Fruit fly (Drosophila melanogaster) whole organism, embryonic: ENCODE measurements around the gene CSN5.

ENCODE experiments used
- Aef1 ChIP-seq: fragments of 200-800 bp; sonication (Bioruptor generic); IDR thresholded peaks from 3 replicates; pipeline ENCODE4 v1.3.6; 2022; ENCODE audit warnings: missing biosample characterization, missing genetic modification characterization
- Awh ChIP-seq: fragments of 200-800 bp; sonication (Bioruptor generic); IDR thresholded peaks from 2 replicates; pipeline ENCODE4, ENCODE4 v1.3.6; 2022; ENCODE audit warnings: missing biosample characterization, missing genetic modification characterization
- B-H1 ChIP-seq: fragments of 200-800 bp; sonication (Bioruptor generic); IDR thresholded peaks from 3 replicates; pipeline ENCODE4 v1.3.6; 2022; ENCODE audit warnings: missing biosample characterization, missing genetic modification characterization
- CG10321 ChIP-seq: fragments of 200-800 bp; sonication (Bioruptor generic); IDR thresholded peaks from 2 replicates; pipeline ENCODE4 v1.3.6; 2022; ENCODE audit warnings: missing biosample characterization, missing genetic modification characterization
- CG10979 ChIP-seq: fragments of 200-800 bp; sonication (Bioruptor generic); optimal IDR thresholded peaks from 2 replicates; lab custom pipeline; 2018; ENCODE audit warnings: missing biosample characterization, mild to moderate bottlenecking, missing genetic modification characterization, moderate library complexity
- CG12236 ChIP-seq: fragments of 200-800 bp; sonication (Bioruptor generic); optimal IDR thresholded peaks from 2 replicates; lab custom pipeline; 2016; ENCODE audit warnings: missing biosample characterization, missing genetic modification characterization
- CG17328 ChIP-seq: fragments of 200-800 bp; sonication (Bioruptor generic); IDR thresholded peaks from 2 replicates; pipeline ENCODE4 v1.3.6; 2022; ENCODE audit warnings: missing biosample characterization, missing genetic modification characterization
- CG3163 ChIP-seq: fragments of 200-800 bp; sonication (Bioruptor generic); optimal IDR thresholded peaks from 3 replicates; lab custom pipeline; 2016; ENCODE audit warnings: missing biosample characterization, missing genetic modification characterization
- CG32772 ChIP-seq: fragments of 200-800 bp; sonication (Bioruptor generic); IDR thresholded peaks from 2 replicates; pipeline ENCODE4 v1.3.6; 2022; ENCODE audit warnings: missing biosample characterization, missing genetic modification characterization
- CG3838 ChIP-seq: fragments of 200-800 bp; sonication (Bioruptor generic); optimal IDR thresholded peaks from 3 replicates; lab custom pipeline; 2016; ENCODE audit warnings: missing biosample characterization, missing genetic modification characterization
- CG43689 ChIP-seq: fragments of 200-800 bp; sonication (Bioruptor generic); IDR thresholded peaks from 2 replicates; pipeline ENCODE4 v1.3.6; 2022; ENCODE audit warnings: missing biosample characterization, missing genetic modification characterization
- CG4617 ChIP-seq: fragments of 200-800 bp; sonication (Bioruptor generic); optimal IDR thresholded peaks from 3 replicates; lab custom pipeline; 2016; ENCODE audit warnings: missing biosample characterization, missing genetic modification characterization, borderline replicate concordance
- CG4707 ChIP-seq: fragments of 200-800 bp; sonication (Bioruptor generic); optimal IDR thresholded peaks from 2 replicates; lab custom pipeline; 2018; ENCODE audit warnings: missing biosample characterization, mild to moderate bottlenecking, missing genetic modification characterization, moderate library complexity
- CG4820 ChIP-seq: fragments of 200-800 bp; sonication (Bioruptor generic); optimal IDR thresholded peaks from 3 replicates; lab custom pipeline; 2016; ENCODE audit warnings: missing biosample characterization, missing genetic modification characterization
- CG5953 ChIP-seq: fragments of 200-800 bp; sonication (Bioruptor generic); IDR thresholded peaks from 2 replicates; pipeline ENCODE4 v1.3.6; 2022; ENCODE audit warnings: missing biosample characterization, missing genetic modification characterization
- CG6272 ChIP-seq: fragments of 200-800 bp; sonication (Bioruptor generic); IDR thresholded peaks from 2 replicates; pipeline ENCODE4 v1.3.6; 2022; ENCODE audit warnings: missing biosample characterization, missing genetic modification characterization
- CG6854 ChIP-seq: fragments of 200-800 bp; sonication (Bioruptor generic); optimal IDR thresholded peaks from 3 replicates; lab custom pipeline; 2017; ENCODE audit warnings: missing biosample characterization, mild to moderate bottlenecking, missing genetic modification characterization
- CG8281 ChIP-seq: fragments of 200-800 bp; sonication (Bioruptor generic); optimal IDR thresholded peaks from 2 replicates; lab custom pipeline; 2018; ENCODE audit warnings: missing biosample characterization, mild to moderate bottlenecking, missing genetic modification characterization, moderate library complexity
- CG8290 ChIP-seq, 3 experiments: fragments of 200-800 bp; sonication (Bioruptor generic); optimal IDR thresholded peaks; 2 replicates each; lab custom pipeline; 2016 to 2019; ENCODE audit warnings: missing biosample characterization in 3 of 3, missing genetic modification characterization in 3 of 3, mild to moderate bottlenecking in 2 of 3, moderate library complexity in 1 of 3
- CG9876 ChIP-seq: fragments of 200-800 bp; sonication (Bioruptor generic); optimal IDR thresholded peaks from 2 replicates; lab custom pipeline; 2016; ENCODE audit warnings: missing biosample characterization, missing genetic modification characterization
- CTCF ChIP-seq: fragments of 200-800 bp; sonication (Bioruptor generic); optimal IDR thresholded peaks from 2 replicates; lab custom pipeline; 2017; ENCODE audit warnings: missing biosample characterization, mild to moderate bottlenecking, missing genetic modification characterization, moderate library complexity
- Camta ChIP-seq: fragments of 200-800 bp; sonication (Bioruptor generic); optimal IDR thresholded peaks from 2 replicates; lab custom pipeline; 2016; ENCODE audit warnings: missing biosample characterization, missing genetic modification characterization
- CoRest ChIP-seq: fragments of 200-800 bp; sonication (Bioruptor generic); optimal IDR thresholded peaks from 3 replicates; lab custom pipeline; 2018; ENCODE audit warnings: missing biosample characterization, mild to moderate bottlenecking, missing genetic modification characterization, moderate library complexity
- Dbx ChIP-seq: fragments of 200-800 bp; sonication (Bioruptor generic); IDR thresholded peaks from 3 replicates; pipeline ENCODE4 v1.3.6; 2022; ENCODE audit warnings: missing biosample characterization, missing genetic modification characterization
- Dip3 ChIP-seq: fragments of 200-800 bp; sonication (Bioruptor generic); optimal IDR thresholded peaks from 3 replicates; lab custom pipeline; 2016; ENCODE audit warnings: missing biosample characterization, missing genetic modification characterization
- E2f1 ChIP-seq: fragments of 200-800 bp; sonication (Bioruptor generic); IDR thresholded peaks from 2 replicates; pipeline ENCODE4 v1.3.6; 2022; ENCODE audit warnings: missing biosample characterization, missing genetic modification characterization
- Ets97D ChIP-seq: fragments of 200-800 bp; sonication (Bioruptor generic); optimal IDR thresholded peaks from 3 replicates; lab custom pipeline; 2016; ENCODE audit warnings: missing biosample characterization, missing genetic modification characterization
- HLH3B ChIP-seq: fragments of 200-800 bp; sonication (Bioruptor generic); IDR thresholded peaks from 2 replicates; pipeline ENCODE4 v1.3.6; 2022; ENCODE audit warnings: missing biosample characterization, missing genetic modification characterization
- Hand ChIP-seq: fragments of 200-800 bp; sonication (Bioruptor generic); optimal IDR thresholded peaks from 2 replicates; lab custom pipeline; 2017; ENCODE audit warnings: mild to moderate bottlenecking, missing biosample characterization, missing genetic modification reagents, missing genetic modification characterization
- Lpt ChIP-seq: fragments of >200 bp; optimal IDR thresholded peaks from 2 replicates; lab custom pipeline; 2018; ENCODE audit warnings: missing biosample characterization, missing genetic modification characterization
- Mrtf ChIP-seq: fragments of 200-800 bp; sonication (Bioruptor generic); IDR thresholded peaks from 3 replicates; pipeline ENCODE4 v1.3.6; 2022; ENCODE audit warnings: missing biosample characterization, missing genetic modification characterization
- Opbp ChIP-seq: fragments of 200-800 bp; sonication (Bioruptor generic); IDR thresholded peaks from 3 replicates; pipeline ENCODE4 v1.3.6; 2022; ENCODE audit warnings: missing biosample characterization, missing genetic modification characterization; ENCODE audit not compliant: partially characterized antibody
- Trl ChIP-seq, 3 experiments: fragments of >200 bp in 2 of 3; fragments of 200-800 bp in 1 of 3; sonication (Bioruptor generic) in 1 of 3; optimal IDR thresholded peaks; 2 replicates in 1 of 3; 3 replicates in 2 of 3; lab custom pipeline; 2016 to 2017; ENCODE audit warnings: missing biosample characterization in 1 of 3, missing genetic modification characterization in 1 of 3
- az2 ChIP-seq: fragments of 200-800 bp; sonication (Bioruptor generic); optimal IDR thresholded peaks from 3 replicates; lab custom pipeline; 2016; ENCODE audit warnings: missing biosample characterization, missing genetic modification characterization
- btn ChIP-seq: fragments of 200-800 bp; sonication (Bioruptor generic); optimal IDR thresholded peaks from 2 replicates; lab custom pipeline; 2016; ENCODE audit warnings: missing biosample characterization, missing genetic modification characterization
- cato ChIP-seq: fragments of 200-800 bp; sonication (Bioruptor generic); optimal IDR thresholded peaks from 2 replicates; lab custom pipeline; 2016; ENCODE audit warnings: missing biosample characterization, missing genetic modification characterization, borderline replicate concordance
- cg ChIP-seq: fragments of 200-800 bp; sonication (Bioruptor generic); optimal IDR thresholded peaks from 3 replicates; lab custom pipeline; 2019; ENCODE audit warnings: missing biosample characterization, mild to moderate bottlenecking, missing genetic modification characterization, moderate library complexity
- chif ChIP-seq, 2 experiments: fragments of 200-800 bp; sonication (Bioruptor generic); optimal IDR thresholded peaks; 3 replicates each; lab custom pipeline; 2016; ENCODE audit warnings: missing biosample characterization in 2 of 2, missing genetic modification characterization in 2 of 2
- cwo ChIP-seq: fragments of 200-800 bp; sonication (Bioruptor generic); optimal IDR thresholded peaks from 3 replicates; lab custom pipeline; 2017; ENCODE audit warnings: missing biosample characterization, missing genetic modification characterization, mild to moderate bottlenecking, moderate library complexity, missing genetic modification reagents
- eve ChIP-seq, 2 experiments: fragments of >200 bp; optimal IDR thresholded peaks; 2 replicates each; lab custom pipeline; 2017; ENCODE audit warnings: missing biosample characterization in 2 of 2, missing genetic modification characterization in 2 of 2
- exex ChIP-seq: fragments of 200-800 bp; sonication (Bioruptor generic); optimal IDR thresholded peaks from 4 replicates; lab custom pipeline; 2018; ENCODE audit warnings: missing biosample characterization, mild to moderate bottlenecking, missing genetic modification characterization, moderate library complexity
- gro ChIP-seq: fragments of 200-800 bp; sonication (Bioruptor generic); optimal IDR thresholded peaks from 2 replicates; lab custom pipeline; 2016; ENCODE audit warnings: missing biosample characterization, missing genetic modification characterization
- hb ChIP-seq: fragments of 200-800 bp; sonication (Bioruptor generic); IDR thresholded peaks from 3 replicates; pipeline ENCODE4 v1.3.6; 2022; ENCODE audit warnings: missing biosample characterization, missing genetic modification characterization; ENCODE audit not compliant: partially characterized antibody
- kay ChIP-seq: fragments of 200-800 bp; sonication (Bioruptor generic); optimal IDR thresholded peaks from 2 replicates; lab custom pipeline; 2016; ENCODE audit warnings: missing biosample characterization, missing genetic modification characterization
- klu ChIP-seq: fragments of 200-800 bp; sonication (Bioruptor generic); IDR thresholded peaks from 2 replicates; pipeline ENCODE4 v1.3.6; 2022; ENCODE audit warnings: missing biosample characterization, missing genetic modification characterization
- knrl ChIP-seq: fragments of 200-800 bp; sonication (Bioruptor generic); IDR thresholded peaks from 3 replicates; pipeline ENCODE4 v1.3.6; 2022; ENCODE audit warnings: missing biosample characterization, missing genetic modification characterization; ENCODE audit not compliant: partially characterized antibody
- oc ChIP-seq: fragments of 200-800 bp; sonication (Bioruptor generic); optimal IDR thresholded peaks from 2 replicates; lab custom pipeline; 2018; ENCODE audit warnings: missing biosample characterization, mild to moderate bottlenecking, missing genetic modification characterization, moderate library complexity
- schlank ChIP-seq: fragments of 200-800 bp; sonication (Bioruptor generic); optimal IDR thresholded peaks from 2 replicates; lab custom pipeline; 2018; ENCODE audit warnings: missing biosample characterization, mild to moderate bottlenecking, missing genetic modification characterization
- seq ChIP-seq: fragments of 200-800 bp; sonication (Bioruptor generic); IDR thresholded peaks from 2 replicates; pipeline ENCODE4 v1.3.6; 2022; ENCODE audit warnings: missing biosample characterization, missing genetic modification characterization
- sisA ChIP-seq: fragments of 200-800 bp; sonication (Bioruptor generic); IDR thresholded peaks from 2 replicates; pipeline ENCODE4 v1.3.6; 2022; ENCODE audit warnings: missing biosample characterization, missing genetic modification characterization
- sna ChIP-seq: fragments of 200-800 bp; sonication (Bioruptor generic); IDR thresholded peaks from 2 replicates; pipeline ENCODE4 v1.3.6; 2022; ENCODE audit warnings: missing biosample characterization, missing genetic modification characterization; ENCODE audit not compliant: partially characterized antibody
- stwl ChIP-seq: fragments of 200-800 bp; sonication (Bioruptor generic); optimal IDR thresholded peaks from 3 replicates; lab custom pipeline; 2018; ENCODE audit warnings: missing biosample characterization, mild to moderate bottlenecking, missing genetic modification characterization, moderate library complexity
- tup ChIP-seq: fragments of 200-800 bp; sonication (Bioruptor generic); optimal IDR thresholded peaks from 2 replicates; lab custom pipeline; 2016; ENCODE audit warnings: missing biosample characterization, mild to moderate bottlenecking, missing genetic modification characterization, moderate library complexity

The CSN5 gene

dm6 chr3R:16431707-16432106, 38.2 kb upstream of the CSN5 start (continued):
- no peak for TF ChIP-seq CG10321 (GFP tag; lab: Robert Waterston, UW)
- TF ChIP-seq CTCF: peak; percentile 98
- peak; percentile 40 for TF ChIP-seq Ets97D
- TF ChIP-seq chif (GFP tag; optimal IDR thresholded peaks at IDR 0.05; lab: Kevin White, UChicago): peak in 1 of 2 experiments; percentile 68
- TF ChIP-seq Lpt: no peak
- TF ChIP-seq seq: no peak
- no peak for TF ChIP-seq btn (GFP tag; lab: Kevin White, UChicago)
- TF ChIP-seq kay (GFP tag; lab: Kevin White, UChicago): peak; percentile 19
- TF ChIP-seq CG3163 (GFP tag; lab: Kevin White, UChicago): peak; percentile 55
- TF ChIP-seq CG4707 (GFP tag; lab: Kevin White, UChicago): peak; percentile 27
- no peak for TF ChIP-seq cwo (GFP tag; lab: Kevin White, UChicago)
- peak; percentile 73; the same call in 2 of the 3 replicates for TF ChIP-seq Dbx (GFP tag; lab: Robert Waterston, UW)
- no peak for TF ChIP-seq CG17328 (GFP tag; lab: Robert Waterston, UW)
- TF ChIP-seq Awh: no peak
- no peak for TF ChIP-seq Hand (GFP tag; lab: Kevin White, UChicago)
- TF ChIP-seq gro: peak; percentile 71
- no peak for TF ChIP-seq CG8281 (tag; lab: Kevin White, UChicago)
- no peak for TF ChIP-seq hb (GFP tag; lab: Robert Waterston, UW)
- no peak for TF ChIP-seq CG9876 (GFP tag; lab: Kevin White, UChicago)
- TF ChIP-seq sisA (GFP tag; lab: Robert Waterston, UW): peak; percentile 37; the same call in 1 of the 2 replicates
- TF ChIP-seq HLH3B (GFP tag; lab: Robert Waterston, UW): peak; percentile 59
- TF ChIP-seq CG3838 (GFP tag; lab: Kevin White, UChicago): no peak
- no peak for TF ChIP-seq cato (GFP tag; lab: Kevin White, UChicago)
- TF ChIP-seq stwl (tag; lab: Kevin White, UChicago): peak; percentile 79
- TF ChIP-seq Trl (optimal IDR thresholded peaks at IDR 0.05; lab: Kevin White, UChicago): no peak
- peak; percentile 60 for TF ChIP-seq Trl (GFP tag; optimal IDR thresholded peaks at IDR 0.05; lab: Kevin White, UChicago)
- TF ChIP-seq exex: no peak
- no peak for TF ChIP-seq schlank (tag; lab: Kevin White, UChicago)
- TF ChIP-seq tup: no peak
- TF ChIP-seq CG10979: peak; percentile 40
- TF ChIP-seq E2f1 (GFP tag; lab: Robert Waterston, UW): no peak
- peak; percentile 36 for TF ChIP-seq CG6272 (GFP tag; lab: Robert Waterston, UW)
- TF ChIP-seq CG43689 (GFP tag; lab: Robert Waterston, UW): no peak
- TF ChIP-seq B-H1 (GFP tag; lab: Robert Waterston, UW): no peak
- TF ChIP-seq cg: no peak
- peak; percentile 16 for TF ChIP-seq Dip3 (GFP tag; lab: Kevin White, UChicago)
- peak; percentile 73 for TF ChIP-seq knrl
- TF ChIP-seq Aef1 (GFP tag; lab: Robert Waterston, UW): peak; percentile 24; the same call in 1 of the 3 replicates
- TF ChIP-seq oc: no peak
- peak; percentile 32 for TF ChIP-seq az2 (GFP tag; lab: Kevin White, UChicago)
- TF ChIP-seq, all 482 proteins: peak for 214

dm6 chr3R:16432665-16433065, 37.2 kb upstream of the CSN5 start, which contains the start of gene Fntb:
Fntb (plus strand) TSS chr3R:16432998.
- TF ChIP-seq CG4617 (GFP tag; lab: Kevin White, UChicago) (peak; percentile 61), Mrtf (GFP tag; lab: Robert Waterston, UW) (peak; percentile 22; the same call in 1 of the 3 replicates), CG17328 (GFP tag; lab: Robert Waterston, UW) (0 out of 2 replicates have a peak, but pooled peaks have one; percentile 38), eve (GFP tag; optimal IDR thresholded peaks at IDR 0.05; lab: Kevin White, UChicago) (no peak), klu (GFP tag; lab: Robert Waterston, UW) (peak; percentile 42; the same call in 1 of the 2 replicates), CG4820 (GFP tag; lab: Kevin White, UChicago) (peak; percentile 64), Camta (GFP tag; lab: Kevin White, UChicago) (peak; percentile 14), CG5953 (GFP tag; lab: Robert Waterston, UW) (no peak), CG12236 (GFP tag; lab: Kevin White, UChicago) (no peak), Opbp (GFP tag; lab: Robert Waterston, UW) (no peak), CoRest (tag; lab: Kevin White, UChicago) (peak; percentile 82), CG8290 (GFP tag; optimal IDR thresholded peaks at IDR 0.05; lab: Kevin White, UChicago) (peak; percentile 52), CG8290 (tag; optimal IDR thresholded peaks at IDR 0.05; lab: Kevin White, UChicago) (no peak), CG32772 (peak; percentile 52; the same call in 1 of the 2 replicates), CG6854 (GFP tag; lab: Kevin White, UChicago) (no peak), sna (no peak)
